Fruit fly (Drosophila melanogaster) whole organism, prepupa: ENCODE results near the gene Cnx99A.

ENCODE experiments used
- CG10631 ChIP-seq: fragments of 200-800 bp; sonication (Bioruptor generic); optimal IDR thresholded peaks from 2 replicates; lab custom pipeline; 2016; ENCODE audit warnings: missing biosample characterization, missing genetic modification characterization
- CG10669 ChIP-seq: fragments of 200-800 bp; sonication (Bioruptor generic); optimal IDR thresholded peaks from 3 replicates; lab custom pipeline; 2018; ENCODE audit warnings: missing biosample characterization, mild to moderate bottlenecking, missing genetic modification characterization, moderate library complexity
- CG11294 ChIP-seq: fragments of 200-800 bp; sonication (Bioruptor generic); IDR thresholded peaks from 2 replicates; pipeline ENCODE4 v1.3.6; 2022; ENCODE audit warnings: missing biosample characterization, missing genetic modification characterization
- CG11762 ChIP-seq: fragments of 200-800 bp; sonication (Bioruptor generic); optimal IDR thresholded peaks from 3 replicates; lab custom pipeline; 2016; ENCODE audit warnings: missing biosample characterization, missing genetic modification characterization; ENCODE audit not compliant: insufficient read depth
- CG11902 ChIP-seq: fragments of 200-800 bp; sonication (Bioruptor generic); optimal IDR thresholded peaks from 3 replicates; lab custom pipeline; 2016; ENCODE audit warnings: missing biosample characterization, missing genetic modification characterization
- CG15336 ChIP-seq: fragments of 200-800 bp; sonication (Bioruptor generic); IDR thresholded peaks from 2 replicates; pipeline ENCODE4 v1.3.6; 2022; ENCODE audit warnings: missing biosample characterization, missing genetic modification characterization
- CG1621 ChIP-seq: fragments of 200-800 bp; sonication (Bioruptor generic); optimal IDR thresholded peaks from 3 replicates; lab custom pipeline; 2018; ENCODE audit warnings: missing biosample characterization, mild to moderate bottlenecking, missing genetic modification characterization
- CG16779 ChIP-seq: fragments of 200-800 bp; sonication (Bioruptor generic); optimal IDR thresholded peaks from 3 replicates; lab custom pipeline; 2017; ENCODE audit warnings: missing biosample characterization, mild to moderate bottlenecking, missing genetic modification characterization
- CG3032 ChIP-seq: fragments of 200-800 bp; optimal IDR thresholded peaks from 2 replicates; lab custom pipeline; 2019; ENCODE audit warnings: missing biosample characterization, mild to moderate bottlenecking, missing genetic modification characterization, moderate library complexity
- CG31627 ChIP-seq: fragments of 200-800 bp; sonication (Bioruptor generic); optimal IDR thresholded peaks from 3 replicates; lab custom pipeline; 2016; ENCODE audit warnings: missing biosample characterization, missing genetic modification characterization
- CG3919 ChIP-seq: fragments of 200-800 bp; sonication (Bioruptor generic); optimal IDR thresholded peaks from 3 replicates; lab custom pipeline; 2016; ENCODE audit warnings: missing biosample characterization, missing genetic modification characterization
- CG4318 ChIP-seq: fragments of 200-800 bp; sonication (Bioruptor generic); optimal IDR thresholded peaks from 3 replicates; lab custom pipeline; 2017; ENCODE audit warnings: missing biosample characterization, mild to moderate bottlenecking, missing genetic modification characterization
- CG6276 ChIP-seq: fragments of 200-800 bp; sonication (Bioruptor generic); optimal IDR thresholded peaks from 2 replicates; lab custom pipeline; 2017; ENCODE audit warnings: missing biosample characterization, mild to moderate bottlenecking, missing genetic modification characterization
- CG6808 ChIP-seq: fragments of 200-800 bp; sonication (Bioruptor generic); optimal IDR thresholded peaks from 3 replicates; lab custom pipeline; 2017; ENCODE audit warnings: missing biosample characterization, missing genetic modification characterization, mild to moderate bottlenecking, moderate library complexity, missing genetic modification reagents
- CG7368 ChIP-seq: fragments of 200-800 bp; sonication (Bioruptor generic); optimal IDR thresholded peaks from 3 replicates; lab custom pipeline; 2016; ENCODE audit warnings: missing biosample characterization, missing genetic modification characterization
- CG8119 ChIP-seq: fragments of 200-800 bp; sonication (Bioruptor generic); IDR thresholded peaks from 3 replicates; pipeline ENCODE4 v1.3.6; 2022; ENCODE audit warnings: missing biosample characterization, missing genetic modification characterization
- Eip75B ChIP-seq: fragments of 200-800 bp; sonication (Bioruptor generic); optimal IDR thresholded peaks from 3 replicates; lab custom pipeline; 2016; ENCODE audit warnings: missing biosample characterization, missing genetic modification characterization
- Eip78C ChIP-seq: fragments of 200-800 bp; sonication (Bioruptor generic); peaks from one replicate; lab custom pipeline; 2016; ENCODE audit warnings: missing biosample characterization, missing genetic modification characterization
- Gug ChIP-seq: fragments of 200-800 bp; sonication (Bioruptor generic); IDR thresholded peaks from 2 replicates; pipeline ENCODE4 v1.3.6; 2022; ENCODE audit warnings: missing biosample characterization, missing genetic modification characterization
- Hr38 ChIP-seq: sonication (Bioruptor generic); optimal IDR thresholded peaks from 2 replicates; lab custom pipeline; 2016; ENCODE audit warnings: missing biosample characterization, missing genetic modification characterization
- Smox ChIP-seq: fragments of 200-800 bp; sonication (Bioruptor generic); optimal IDR thresholded peaks from 3 replicates; lab custom pipeline; 2016; ENCODE audit warnings: missing biosample characterization, missing genetic modification characterization
- Sox102F ChIP-seq: fragments of 200-800 bp; sonication (Bioruptor generic); optimal IDR thresholded peaks from 2 replicates; lab custom pipeline; 2016; ENCODE audit warnings: missing biosample characterization, mild to moderate bottlenecking, missing genetic modification characterization
- Sox14 ChIP-seq: fragments of 200-800 bp; sonication (Bioruptor generic); optimal IDR thresholded peaks from 3 replicates; lab custom pipeline; 2016; ENCODE audit warnings: missing biosample characterization, missing genetic modification characterization
- achi ChIP-seq: fragments of 200-800 bp; sonication (Bioruptor generic); optimal IDR thresholded peaks from 3 replicates; lab custom pipeline; 2016; ENCODE audit warnings: missing biosample characterization, missing genetic modification characterization
- acj6 ChIP-seq: fragments of 200-800 bp; sonication (Bioruptor generic); optimal IDR thresholded peaks from 3 replicates; lab custom pipeline; 2016; ENCODE audit warnings: missing biosample characterization, missing genetic modification characterization
- dsx ChIP-seq: fragments of 200-800 bp; optimal IDR thresholded peaks from 3 replicates; lab custom pipeline; 2019; ENCODE audit warnings: missing biosample characterization, mild to moderate bottlenecking, missing genetic modification characterization, moderate library complexity; ENCODE audit not compliant: poor library complexity, severe bottlenecking
- eg ChIP-seq: fragments of 200-800 bp; sonication (Bioruptor generic); IDR thresholded peaks from 3 replicates; pipeline ENCODE4 v1.3.6; 2022; ENCODE audit warnings: missing biosample characterization, missing genetic modification characterization
- fd59A ChIP-seq: fragments of 200-800 bp; sonication (Bioruptor generic); optimal IDR thresholded peaks from 2 replicates; lab custom pipeline; 2017; ENCODE audit warnings: missing biosample characterization, mild to moderate bottlenecking, missing genetic modification characterization, missing genetic modification reagents
- fkh ChIP-seq: fragments of 200-800 bp; sonication (Bioruptor generic); optimal IDR thresholded peaks from 3 replicates; lab custom pipeline; 2017; ENCODE audit warnings: missing biosample characterization, mild to moderate bottlenecking, missing genetic modification characterization, moderate library complexity
- lz ChIP-seq: fragments of 200-800 bp; sonication (Bioruptor generic); optimal IDR thresholded peaks from 3 replicates; lab custom pipeline; 2016; ENCODE audit warnings: missing biosample characterization, missing genetic modification characterization
- spab ChIP-seq: fragments of 200-800 bp; sonication (Bioruptor generic); optimal IDR thresholded peaks from 2 replicates; lab custom pipeline; 2017; ENCODE audit warnings: missing biosample characterization, mild to moderate bottlenecking, missing genetic modification characterization, missing genetic modification reagents
- svp ChIP-seq: fragments of 200-800 bp; sonication (Bioruptor generic); peaks from one replicate; lab custom pipeline; 2016; ENCODE audit warnings: missing biosample characterization, missing genetic modification characterization
- vri ChIP-seq: fragments of 200-800 bp; sonication (Bioruptor generic); optimal IDR thresholded peaks from 3 replicates; lab custom pipeline; 2016; ENCODE audit warnings: missing biosample characterization, mild to moderate bottlenecking, missing genetic modification characterization

The Cnx99A gene

DNA sequence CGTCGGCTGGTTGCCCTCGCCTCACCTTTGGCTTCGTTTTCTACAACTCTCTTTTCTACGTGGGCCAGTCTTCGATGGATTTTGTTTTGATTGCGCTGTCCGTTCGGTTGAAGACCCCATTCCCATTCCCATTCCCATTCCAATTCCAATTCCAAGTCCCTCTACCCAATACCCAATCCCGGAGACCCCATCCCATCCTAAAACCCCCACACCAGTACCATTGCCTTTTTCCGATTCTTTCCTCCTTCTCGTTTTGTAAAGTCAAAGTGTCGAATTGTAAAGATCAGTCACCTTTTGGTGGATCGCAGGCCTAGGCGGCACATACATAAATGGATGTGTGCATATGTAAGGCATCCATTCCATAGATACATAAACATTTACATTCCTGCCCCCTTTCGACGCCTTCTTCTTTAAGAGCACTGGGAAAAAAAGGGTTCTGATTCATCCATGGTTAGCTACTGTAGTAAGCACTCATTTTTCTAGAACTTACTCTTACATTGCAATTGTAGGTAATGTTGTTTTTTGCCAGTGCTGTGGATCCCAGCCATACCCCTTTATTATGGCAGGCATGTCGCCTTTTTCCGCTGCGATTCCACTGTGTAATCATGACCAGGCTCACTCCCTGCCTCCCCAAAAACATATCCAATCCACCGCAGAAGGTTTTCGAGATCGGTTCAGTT, 19.5 kb downstream of the Cnx99A start (continued):
- TF ChIP-seq Eip75B (GFP tag; lab: Kevin White, UChicago) (peak; percentile 62), Gug (GFP tag; lab: Robert Waterston, UW) (peak; percentile 50), CG31627 (GFP tag; lab: Kevin White, UChicago) (no peak), CG16779 (tag; lab: Kevin White, UChicago) (peak; percentile 39), CG4318 (GFP tag; lab: Kevin White, UChicago) (no peak), CG6808 (GFP tag; lab: Kevin White, UChicago) (peak; percentile 78), spab (GFP tag; lab: Kevin White, UChicago) (peak; percentile 71), Sox102F (GFP tag; lab: Kevin White, UChicago) (no peak)
- TF ChIP-seq, all 60 proteins: peak for 36

DNA sequence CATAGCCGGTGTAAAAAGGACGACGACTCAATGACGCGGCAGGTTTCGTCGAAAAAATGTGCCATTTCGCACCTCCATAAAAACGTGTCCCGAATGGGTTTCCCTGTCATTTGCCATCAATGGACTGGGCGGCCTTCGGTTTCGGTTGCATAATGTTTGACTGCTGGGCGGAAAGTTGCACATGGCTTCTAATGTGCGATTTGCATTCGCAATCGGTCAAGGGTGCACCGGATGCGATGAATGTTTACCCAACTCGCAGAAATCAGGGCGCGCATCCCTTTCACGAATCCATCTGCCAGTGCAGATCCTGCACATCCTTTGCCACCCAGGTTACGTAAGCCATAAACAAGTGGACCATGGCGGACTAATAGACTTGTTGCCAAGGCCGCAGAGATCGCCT, 21.6 kb downstream of the Cnx99A start:
- TF ChIP-seq CG11294 (no peak), CG11902 (GFP tag; lab: Kevin White, UChicago) (no peak), CG11762 (GFP tag; lab: Kevin White, UChicago) (no peak), CG10631 (GFP tag; lab: Kevin White, UChicago) (no peak), Smox (GFP tag; lab: Kevin White, UChicago) (no peak), achi (GFP tag; lab: Kevin White, UChicago) (no peak), fd59A (no peak), Sox102F (GFP tag; lab: Kevin White, UChicago) (no peak), vri (GFP tag; lab: Kevin White, UChicago) (no peak), CG3919 (GFP tag; lab: Kevin White, UChicago) (no peak), lz (no peak), CG3032 (tag; lab: Kevin White, UChicago) (no peak), Sox14 (GFP tag; lab: Kevin White, UChicago) (no peak), eg (GFP tag; lab: Robert Waterston, UW) (no peak), acj6 (GFP tag; lab: Kevin White, UChicago) (no peak)

DNA sequence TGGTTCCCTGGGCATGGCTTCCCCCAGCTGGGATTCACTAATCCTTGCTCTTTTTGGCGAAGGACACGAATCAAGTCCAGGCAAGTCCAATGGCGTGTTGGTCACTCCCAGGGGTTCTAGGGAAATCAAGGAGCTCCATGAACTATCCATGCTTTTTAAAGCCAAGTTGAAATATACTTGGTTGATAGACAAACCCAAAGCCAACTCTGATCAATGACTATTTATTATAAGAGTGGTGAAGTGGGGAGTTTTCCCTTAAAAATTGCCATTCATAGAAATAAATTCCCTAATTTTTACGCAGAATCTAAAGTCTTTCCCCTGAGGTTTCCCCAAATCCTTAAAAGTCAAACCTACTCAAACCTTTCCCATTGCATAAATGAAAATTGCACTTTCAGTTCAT, 22.4 kb downstream of the Cnx99A start, which contains the start of gene CG14506:
Gene CG14506, minus strand, starts transcription at position 101 of the 400 bp plus-strand sequence.
- TF ChIP-seq CG1621 (tag; lab: Kevin White, UChicago) = no peak
- TF ChIP-seq Eip78C = no peak
- no peak for TF ChIP-seq CG6276 (GFP tag; lab: Kevin White, UChicago)

DNA sequence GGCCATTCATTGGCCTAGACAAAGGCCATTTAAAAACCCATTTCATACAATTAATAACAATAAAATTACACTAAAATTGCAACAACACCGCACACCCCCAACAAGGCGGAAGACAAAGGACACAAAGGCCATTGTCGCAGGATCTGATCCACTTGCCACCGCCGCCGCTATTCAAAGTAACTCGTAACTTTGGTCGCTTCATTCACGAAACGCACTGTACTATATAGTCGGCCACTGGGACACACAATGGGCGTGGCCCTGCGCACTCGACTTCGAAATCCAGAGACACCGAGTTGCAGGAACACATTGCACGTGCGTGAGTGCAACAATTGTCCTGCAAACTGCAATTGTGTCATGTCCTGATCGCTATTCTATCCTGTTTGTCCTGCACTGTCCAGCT, 26.0 kb downstream of the Cnx99A start:
- no peak for TF ChIP-seq CG7368 (GFP tag; lab: Kevin White, UChicago)
- no peak for TF ChIP-seq CG8119 (GFP tag; lab: Robert Waterston, UW)
- TF ChIP-seq Hr38 (GFP tag; lab: Kevin White, UChicago) = no peak
- no peak for TF ChIP-seq lz
- TF ChIP-seq Eip78C = no peak
- TF ChIP-seq CG10669 (GFP tag; lab: Kevin White, UChicago) = no peak
- TF ChIP-seq CG15336 (GFP tag; lab: Robert Waterston, UW) = no peak
- TF ChIP-seq fkh (GFP tag; lab: Kevin White, UChicago) = no peak
- TF ChIP-seq Gug (GFP tag; lab: Robert Waterston, UW) = no peak
- TF ChIP-seq dsx (GFP tag; lab: Kevin White, UChicago) = no peak
- TF ChIP-seq svp (GFP tag; lab: Kevin White, UChicago) = no peak
- no peak for TF ChIP-seq fd59A
- TF ChIP-seq CG11902 (GFP tag; lab: Kevin White, UChicago) = no peak
- TF ChIP-seq CG11294 = no peak

DNA sequence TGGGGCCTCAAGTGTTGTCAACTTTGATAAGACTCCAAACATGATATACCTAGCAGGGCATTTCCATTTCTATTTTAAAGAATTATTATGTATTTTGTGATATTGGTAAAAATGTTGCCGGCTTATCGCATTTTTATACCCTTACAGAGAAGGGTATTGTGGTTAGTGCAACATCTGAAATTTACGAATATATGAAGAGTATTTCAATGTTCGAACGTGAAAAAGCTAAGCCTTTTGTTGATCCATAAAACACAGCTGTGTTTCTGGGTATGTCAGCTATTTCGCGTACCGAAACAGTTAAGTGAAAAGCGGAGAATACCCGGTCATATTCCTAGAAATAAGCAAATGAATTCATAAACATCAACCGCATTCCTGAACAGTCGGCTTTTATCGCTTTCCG, 27.5 kb downstream of the Cnx99A start:
- TF ChIP-seq fkh (GFP tag; lab: Kevin White, UChicago) (no peak), svp (GFP tag; lab: Kevin White, UChicago) (peak; percentile 50)
